Fruit fly (Drosophila melanogaster): ENCODE data around the gene FASN1.

The FASN1 gene

DNA sequence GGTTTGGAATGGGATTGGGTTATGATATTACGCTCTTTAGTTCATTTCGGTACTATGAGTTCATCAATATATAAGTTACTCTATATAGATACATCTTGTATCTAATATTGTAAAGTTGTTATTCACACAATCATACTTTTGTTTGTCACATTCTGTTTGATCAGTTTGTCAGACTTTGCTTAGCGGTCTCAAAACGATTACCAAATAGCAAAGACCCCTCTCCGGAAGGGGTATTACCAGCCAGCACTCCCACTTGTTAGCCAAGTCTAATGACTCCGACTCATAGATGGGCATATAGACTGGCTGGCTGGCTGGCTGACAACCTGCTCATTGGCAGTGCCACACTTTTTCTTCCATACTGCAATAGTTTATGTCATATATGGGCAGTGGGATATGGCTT, 57.7 kb downstream of the FASN1 start (continued):
- TF ChIP-seq lab (GFP tag; optimal IDR thresholded peaks at IDR 0.05): peak; percentile 70
- no peak for TF ChIP-seq CG11560 (tag; IDR thresholded peaks at IDR 0.05)
- no peak for TF ChIP-seq fru (optimal IDR thresholded peaks at IDR 0.05)
- TF ChIP-seq ATbp (GFP tag; optimal IDR thresholded peaks at IDR 0.05): peak; percentile 46
- TF ChIP-seq Fer1 (GFP tag; optimal IDR thresholded peaks at IDR 0.05): peak; percentile 8
- TF ChIP-seq br (optimal IDR thresholded peaks at IDR 0.05): no peak
- TF ChIP-seq CG10366 (GFP tag; IDR thresholded peaks at IDR 0.05): no peak
- TF ChIP-seq bowl (GFP tag; IDR thresholded peaks at IDR 0.05): no peak
- TF ChIP-seq fd3F (GFP tag; optimal IDR thresholded peaks at IDR 0.05): peak; percentile 10
- peak; percentile 1 for TF ChIP-seq CG8359 (GFP tag; optimal IDR thresholded peaks at IDR 0.05; ENCODE audit: borderline replicate concordance)
- no peak for TF ChIP-seq CG17385 (GFP tag; optimal IDR thresholded peaks at IDR 0.05)
- TF ChIP-seq caup (GFP tag; optimal IDR thresholded peaks at IDR 0.05; ENCODE audit: severe bottlenecking): peak; percentile 18
- TF ChIP-seq nau (GFP tag; optimal IDR thresholded peaks at IDR 0.05): peak; percentile 25
- TF ChIP-seq CG17359 (tag; optimal IDR thresholded peaks at IDR 0.05): peak; percentile 0
- TF ChIP-seq jigr1 (GFP tag; IDR thresholded peaks at IDR 0.05): no peak
- peak; percentile 9 for TF ChIP-seq CG15514 (GFP tag; optimal IDR thresholded peaks at IDR 0.05)
- no peak for TF ChIP-seq tgo (GFP tag; IDR thresholded peaks at IDR 0.05)
- TF ChIP-seq otp (GFP tag; IDR thresholded peaks at IDR 0.05): 0 out of 3 replicates have a peak, but pooled peaks have one; percentile 8
- TF ChIP-seq CG11695 (GFP tag; IDR thresholded peaks at IDR 0.05): no peak
- no peak for TF ChIP-seq CG8290 (GFP tag; optimal IDR thresholded peaks at IDR 0.05)
- peak in 1 of 2 experiments; percentile 37 for TF ChIP-seq CG8290 (tag; optimal IDR thresholded peaks at IDR 0.05)
- TF ChIP-seq BtbVII (GFP tag; optimal IDR thresholded peaks at IDR 0.05): peak; percentile 56

dm6 chr2L:3114887-3115286, 58.5 kb downstream of the FASN1 start:
- TF ChIP-seq CG14014 (GFP tag; IDR thresholded peaks at IDR 0.05) (0 out of 2 replicates have a peak, but pooled peaks have one; percentile 7), CG8290 (GFP tag; optimal IDR thresholded peaks at IDR 0.05) (no peak), CG8290 (tag; optimal IDR thresholded peaks at IDR 0.05) (peak in 1 of 2 experiments; percentile 3), Med (GFP tag) (peak; percentile 74), CG14860 (GFP tag; IDR thresholded peaks at IDR 0.05; ENCODE audit: partially characterized antibody) (no peak), dmrt11E (tag; optimal IDR thresholded peaks at IDR 0.05) (no peak), unc-4 (GFP tag; IDR thresholded peaks at IDR 0.05; ENCODE audit: partially characterized antibody) (no peak), Asciz (GFP tag; optimal IDR thresholded peaks at IDR 0.05) (peak; percentile 40), unpg (GFP tag; optimal IDR thresholded peaks at IDR 0.05) (peak; percentile 7), ATbp (GFP tag; optimal IDR thresholded peaks at IDR 0.05) (peak; percentile 7), D (optimal IDR thresholded peaks at IDR 0.05) (no peak), D (GFP tag; optimal IDR thresholded peaks at IDR 0.05) (no peak)
